Worm (Caenorhabditis elegans) whole organism, mixed stage, embryonic: ENCODE results near the gene K10B3.5.
A peak's percentile ranks its signal among the peaks of the same experiment; 100 is the strongest.

ENCODE experiments used
- M03D4.4 ChIP-seq: sonication (generic microtip); optimal IDR thresholded peaks from 2 replicates; lab custom pipeline; 2017; ENCODE audit warnings: mild to moderate bottlenecking, missing genetic modification characterization, missing compliant biosample characterization
- bed-3 ChIP-seq: fragments of 200-800 bp; sonication (Bioruptor generic); optimal IDR thresholded peaks from 3 replicates; lab custom pipeline; 2018; ENCODE audit warnings: mild to moderate bottlenecking, missing genetic modification characterization, moderate library complexity, missing compliant biosample characterization
- ceh-39 ChIP-seq: fragments of 150-350 bp; optimal IDR thresholded peaks from 2 replicates; lab custom pipeline; 2014; ENCODE audit warnings: missing biosample characterization, missing genetic modification characterization
- ceh-43 ChIP-seq: fragments of 200-800 bp; sonication (Bioruptor generic); optimal IDR thresholded peaks from 2 replicates; lab custom pipeline; 2018; ENCODE audit warnings: mild to moderate bottlenecking, missing genetic modification characterization, moderate library complexity, missing compliant biosample characterization
- ces-1 ChIP-seq: fragments of 150-350 bp; optimal IDR thresholded peaks from 2 replicates; lab custom pipeline; 2014; ENCODE audit warnings: missing biosample characterization, missing genetic modification reagents, missing genetic modification characterization
- cnd-1 ChIP-seq: fragments of 200-800 bp; sonication (Bioruptor generic); optimal IDR thresholded peaks from 2 replicates; lab custom pipeline; 2018; ENCODE audit warnings: mild to moderate bottlenecking, missing genetic modification characterization, missing compliant biosample characterization
- elt-3 ChIP-seq: fragments of 150-350 bp; optimal IDR thresholded peaks from 2 replicates; lab custom pipeline; 2014; ENCODE audit warnings: missing biosample characterization, missing genetic modification characterization
- flh-1 ChIP-seq: fragments of 200-800 bp; sonication (Bioruptor generic); optimal IDR thresholded peaks from 2 replicates; lab custom pipeline; 2018; ENCODE audit warnings: mild to moderate bottlenecking, missing genetic modification characterization, moderate library complexity, missing compliant biosample characterization
- ham-2 ChIP-seq: fragments of 200-800 bp; sonication (Bioruptor generic); optimal IDR thresholded peaks from 2 replicates; lab custom pipeline; 2018; ENCODE audit warnings: mild to moderate bottlenecking, missing genetic modification characterization, missing compliant biosample characterization
- hlh-1 ChIP-seq: fragments of 150-350 bp; optimal IDR thresholded peaks from 2 replicates; lab custom pipeline; 2014; ENCODE audit warnings: missing biosample characterization, missing genetic modification reagents, missing genetic modification characterization
- lin-13 ChIP-seq: fragments of 150-350 bp; optimal IDR thresholded peaks from 2 replicates; lab custom pipeline; 2014; ENCODE audit warnings: missing biosample characterization, missing genetic modification characterization
- lin-32 ChIP-seq: fragments of 200-800 bp; sonication (Bioruptor generic); optimal IDR thresholded peaks from 2 replicates; lab custom pipeline; 2018; ENCODE audit warnings: mild to moderate bottlenecking, missing genetic modification characterization, missing compliant biosample characterization
- lsy-2 ChIP-seq: fragments of 150-350 bp; optimal IDR thresholded peaks from 2 replicates; lab custom pipeline; 2014; ENCODE audit warnings: missing biosample characterization, missing genetic modification characterization
- mab-5 ChIP-seq: fragments of 150-350 bp; optimal IDR thresholded peaks from 2 replicates; lab custom pipeline; 2014; ENCODE audit warnings: missing biosample characterization, missing genetic modification characterization
- mep-1 ChIP-seq: fragments of 150-350 bp; optimal IDR thresholded peaks from 2 replicates; lab custom pipeline; 2017; ENCODE audit warnings: missing biosample characterization, missing genetic modification reagents, missing genetic modification characterization, inconsistent platforms
- mls-2 ChIP-seq: sonication (generic microtip); optimal IDR thresholded peaks from 2 replicates; lab custom pipeline; 2016; ENCODE audit warnings: mild to moderate bottlenecking, missing genetic modification characterization, moderate library complexity, missing compliant biosample characterization
- nhr-2 ChIP-seq: fragments of 150-350 bp; optimal IDR thresholded peaks from 2 replicates; lab custom pipeline; 2014; ENCODE audit warnings: missing biosample characterization, missing genetic modification characterization
- nhr-28 ChIP-seq: fragments of 150-350 bp; optimal IDR thresholded peaks from 2 replicates; lab custom pipeline; 2014; ENCODE audit warnings: missing biosample characterization, missing genetic modification characterization
- nhr-76 ChIP-seq: sonication (generic microtip); optimal IDR thresholded peaks from 2 replicates; lab custom pipeline; 2017; ENCODE audit warnings: missing biosample characterization, missing genetic modification characterization
- pha-4 ChIP-seq: fragments of 150-350 bp; optimal IDR thresholded peaks from 2 replicates; lab custom pipeline; 2018; ENCODE audit warnings: missing biosample characterization, missing genetic modification reagents, missing genetic modification characterization
- snpc-4 ChIP-seq: fragments of 150-350 bp; optimal IDR thresholded peaks from 2 replicates; lab custom pipeline; 2014; ENCODE audit warnings: missing biosample characterization, missing genetic modification characterization
- sptf-1 ChIP-seq: sonication (generic microtip); optimal IDR thresholded peaks from 2 replicates; lab custom pipeline; 2017; ENCODE audit warnings: mild to moderate bottlenecking, missing genetic modification characterization, moderate library complexity, missing compliant biosample characterization
- tbx-8 ChIP-seq: fragments of 200-800 bp; sonication (Bioruptor generic); optimal IDR thresholded peaks from 2 replicates; lab custom pipeline; 2018; ENCODE audit warnings: mild to moderate bottlenecking, missing genetic modification characterization, moderate library complexity, missing compliant biosample characterization
- unc-120 ChIP-seq: sonication (generic microtip); optimal IDR thresholded peaks from 2 replicates; lab custom pipeline; 2017; ENCODE audit warnings: missing genetic modification characterization, missing compliant biosample characterization; ENCODE audit not compliant: poor library complexity, severe bottlenecking
- unc-39 ChIP-seq: fragments of 150-350 bp; optimal IDR thresholded peaks from 2 replicates; lab custom pipeline; 2014; ENCODE audit warnings: missing biosample characterization, missing genetic modification characterization
- unc-62 ChIP-seq: fragments of 150-350 bp; optimal IDR thresholded peaks from 2 replicates; lab custom pipeline; 2014; ENCODE audit warnings: missing biosample characterization, missing genetic modification reagents, missing genetic modification characterization
- zip-8 ChIP-seq: fragments of 150-350 bp; optimal IDR thresholded peaks from 2 replicates; lab custom pipeline; 2014; ENCODE audit warnings: missing biosample characterization, missing genetic modification characterization
- ztf-11 ChIP-seq: fragments of 150-350 bp; optimal IDR thresholded peaks from 2 replicates; lab custom pipeline; 2014; ENCODE audit warnings: missing biosample characterization, missing genetic modification characterization

The K10B3.5 gene

ce11 chrX:3117204-3117603 lies 10.9 kb upstream of the K10B3.5 start:
- no peak for TF ChIP-seq nhr-76 (tag; lab: Kevin White, UChicago)
- TF ChIP-seq lsy-2, result no peak
- no peak for TF ChIP-seq ces-1 (GFP tag; lab: Kevin White, UChicago)
- no peak for TF ChIP-seq ham-2 (GFP tag; lab: Kevin White, UChicago)
- TF ChIP-seq bed-3, result no peak
- no peak for TF ChIP-seq hlh-1 (tag; lab: Kevin White, UChicago)
- no peak for TF ChIP-seq tbx-8 (GFP tag; lab: Kevin White, UChicago)
- TF ChIP-seq flh-1, result no peak
- no peak for TF ChIP-seq ztf-11 (tag; lab: Kevin White, UChicago)
- TF ChIP-seq zip-8 (tag; lab: Kevin White, UChicago), result no peak
- TF ChIP-seq M03D4.4 (tag; lab: Kevin White, UChicago), result no peak
- TF ChIP-seq nhr-28 (tag; lab: Kevin White, UChicago), result no peak
- no peak for TF ChIP-seq lin-32 (GFP tag; lab: Kevin White, UChicago)
- TF ChIP-seq unc-39 (tag; lab: Kevin White, UChicago), result no peak

ce11 chrX:3116033-3116876 lies 10.0 kb upstream of the K10B3.5 start, which contains the start of gene mai-1:
TSS of gene mai-1 (minus strand) at chrX:3116589.
- peak; percentile 68 for TF ChIP-seq hlh-1 (tag; lab: Kevin White, UChicago)
- TF ChIP-seq unc-62, result peak; percentile 17
- peak; percentile 78 for TF ChIP-seq unc-120
- no peak for TF ChIP-seq mls-2

ce11 chrX:3115134-3116032 lies 9.1 kb upstream of the K10B3.5 start:
- TF ChIP-seq ces-1 (GFP tag; lab: Kevin White, UChicago) (no peak), ceh-39 (tag; lab: Kevin White, UChicago) (no peak), ham-2 (GFP tag; lab: Kevin White, UChicago) (no peak), lin-13 (no peak), snpc-4 (tag; lab: Kevin White, UChicago) (no peak), cnd-1 (tag; lab: Kevin White, UChicago) (no peak), zip-8 (tag; lab: Kevin White, UChicago) (no peak), nhr-76 (tag; lab: Kevin White, UChicago) (no peak), unc-62 (no peak)

ce11 chrX:3114306-3115133 lies 8.2 kb upstream of the K10B3.5 start, which contains the start of gene gpd-2:
TSS of gene gpd-2 (minus strand) at chrX:3114689.
- TF ChIP-seq unc-120 (no peak), pha-4 (no peak), unc-39 (tag; lab: Kevin White, UChicago) (no peak), unc-62 (no peak), nhr-76 (tag; lab: Kevin White, UChicago) (no peak), mep-1 (no peak), lin-13 (no peak), ceh-43 (GFP tag; lab: Kevin White, UChicago) (no peak), mab-5 (no peak), zip-8 (tag; lab: Kevin White, UChicago) (no peak), elt-3 (tag; lab: Kevin White, UChicago) (no peak), snpc-4 (tag; lab: Kevin White, UChicago) (no peak), nhr-2 (tag; lab: Kevin White, UChicago) (no peak), lin-32 (GFP tag; lab: Kevin White, UChicago) (no peak), mls-2 (no peak), ztf-11 (tag; lab: Kevin White, UChicago) (no peak), cnd-1 (tag; lab: Kevin White, UChicago) (no peak), sptf-1 (tag; lab: Kevin White, UChicago) (no peak)
